Worm (Caenorhabditis elegans) whole organism, L2 larva: ENCODE results near the gene F25E5.9.

Source experiments
- C34F6.9 ChIP-seq: fragments of 150-350 bp; optimal IDR thresholded peaks from 2 replicates; lab custom pipeline; 2014; ENCODE audit warnings: missing biosample characterization, missing genetic modification characterization
- F13H6.1 ChIP-seq: sonication (generic microtip); optimal IDR thresholded peaks from 2 replicates; lab custom pipeline; 2016; ENCODE audit warnings: missing genetic modification characterization, missing compliant biosample characterization
- R02D3.7 ChIP-seq: fragments of 150-350 bp; optimal IDR thresholded peaks from 2 replicates; lab custom pipeline; 2014; ENCODE audit warnings: missing biosample characterization, missing genetic modification characterization
- Y55F3AM.14 ChIP-seq: fragments of 200-800 bp; sonication (Bioruptor generic); optimal IDR thresholded peaks from 2 replicates; lab custom pipeline; 2018; ENCODE audit warnings: mild to moderate bottlenecking, missing genetic modification characterization, missing compliant biosample characterization
- ZK546.5 ChIP-seq: sonication (generic microtip); optimal IDR thresholded peaks from 2 replicates; lab custom pipeline; 2017; ENCODE audit warnings: missing biosample characterization, missing genetic modification characterization
- ama-1 ChIP-seq: fragments of 150-350 bp; optimal IDR thresholded peaks from 2 replicates; lab custom pipeline; 2018; ENCODE audit warnings: inconsistent platforms
- blmp-1 ChIP-seq: sonication (generic microtip); optimal IDR thresholded peaks from 2 replicates; lab custom pipeline; 2017; ENCODE audit warnings: missing genetic modification characterization, mild to moderate bottlenecking, missing compliant biosample characterization, antibody characterized with exemption, moderate library complexity; ENCODE audit not compliant: insufficient read depth
- ceh-82 ChIP-seq: fragments of 150-350 bp; optimal IDR thresholded peaks from 2 replicates; lab custom pipeline; 2014; ENCODE audit warnings: missing biosample characterization, missing genetic modification characterization
- crh-2 ChIP-seq: sonication (generic microtip); optimal IDR thresholded peaks from 2 replicates; lab custom pipeline; 2017; ENCODE audit warnings: missing biosample characterization, missing genetic modification characterization
- dmd-4 ChIP-seq: sonication (generic microtip); optimal IDR thresholded peaks from 2 replicates; lab custom pipeline; 2017; ENCODE audit warnings: missing biosample characterization, missing genetic modification characterization
- egl-27 ChIP-seq: sonication (generic microtip); optimal IDR thresholded peaks from 3 replicates; lab custom pipeline; 2017; ENCODE audit warnings: missing biosample characterization, missing genetic modification reagents, missing genetic modification characterization
- elt-1 ChIP-seq: fragments of 150-350 bp; optimal IDR thresholded peaks from 2 replicates; lab custom pipeline; 2014; ENCODE audit warnings: missing biosample characterization, missing genetic modification characterization
- elt-3 ChIP-seq: sonication (generic microtip); optimal IDR thresholded peaks from 2 replicates; lab custom pipeline; 2017; ENCODE audit warnings: missing biosample characterization, missing genetic modification characterization
- gmeb-1 ChIP-seq: fragments of 150-350 bp; optimal IDR thresholded peaks from 2 replicates; lab custom pipeline; 2014; ENCODE audit warnings: missing biosample characterization, missing genetic modification characterization
- lin-13 ChIP-seq: fragments of 150-350 bp; optimal IDR thresholded peaks from 2 replicates; lab custom pipeline; 2014; ENCODE audit warnings: missing biosample characterization, missing genetic modification reagents, missing genetic modification characterization
- lin-39 ChIP-seq: fragments of 150-350 bp; optimal IDR thresholded peaks from 2 replicates; lab custom pipeline; 2014; ENCODE audit warnings: missing biosample characterization, missing genetic modification reagents, missing genetic modification characterization
- lsy-2 ChIP-seq, 2 experiments: fragments of 150-350 bp in 1 of 2; sonication (generic microtip) in 1 of 2; optimal IDR thresholded peaks; 2 replicates each; lab custom pipeline; 2014 to 2017; ENCODE audit warnings: missing biosample characterization in 2 of 2, missing genetic modification characterization in 2 of 2
- mbf-1 ChIP-seq: sonication (generic microtip); optimal IDR thresholded peaks from 2 replicates; lab custom pipeline; 2017; ENCODE audit warnings: missing biosample characterization, missing genetic modification characterization
- mdl-1 ChIP-seq, 2 experiments: fragments of 150-350 bp in 1 of 2; sonication (generic microtip) in 1 of 2; optimal IDR thresholded peaks; 2 replicates each; lab custom pipeline; 2017; ENCODE audit warnings: missing biosample characterization in 2 of 2, missing genetic modification characterization in 2 of 2
- nhr-10 ChIP-seq: sonication (generic microtip); optimal IDR thresholded peaks from 2 replicates; lab custom pipeline; 2017; ENCODE audit warnings: missing biosample characterization, missing genetic modification characterization
- nhr-12 ChIP-seq: fragments of 150-350 bp; optimal IDR thresholded peaks from 2 replicates; lab custom pipeline; 2014; ENCODE audit warnings: missing biosample characterization, missing genetic modification characterization
- nhr-129 ChIP-seq: fragments of 150-350 bp; optimal IDR thresholded peaks from 2 replicates; lab custom pipeline; 2014; ENCODE audit warnings: missing biosample characterization, missing genetic modification characterization
- nhr-21 ChIP-seq: fragments of 150-350 bp; optimal IDR thresholded peaks from 2 replicates; lab custom pipeline; 2014; ENCODE audit warnings: missing biosample characterization, missing genetic modification characterization
- nhr-25 ChIP-seq: fragments of 150-350 bp; sonication (generic microtip); optimal IDR thresholded peaks from 3 replicates; lab custom pipeline; 2014; ENCODE audit warnings: missing biosample characterization, missing genetic modification characterization
- nhr-6 ChIP-seq: fragments of 150-350 bp; optimal IDR thresholded peaks from 2 replicates; lab custom pipeline; 2014; ENCODE audit warnings: missing biosample characterization, missing genetic modification characterization
- nhr-77 ChIP-seq: fragments of 150-350 bp; optimal IDR thresholded peaks from 2 replicates; lab custom pipeline; 2014; ENCODE audit warnings: missing biosample characterization, missing genetic modification characterization
- sem-4 ChIP-seq: fragments of 150-350 bp; optimal IDR thresholded peaks from 2 replicates; lab custom pipeline; 2014; ENCODE audit warnings: missing biosample characterization, missing genetic modification reagents, missing genetic modification characterization
- skn-1 ChIP-seq: sonication (generic microtip); optimal IDR thresholded peaks from 2 replicates; lab custom pipeline; 2017; ENCODE audit warnings: missing biosample characterization, missing genetic modification characterization
- sma-3 ChIP-seq: sonication (generic microtip); optimal IDR thresholded peaks from 2 replicates; lab custom pipeline; 2016; ENCODE audit warnings: missing genetic modification reagents, missing genetic modification characterization, missing compliant biosample characterization
- sma-9 ChIP-seq, 2 experiments: fragments of 150-350 bp in 1 of 2; sonication (generic microtip) in 1 of 2; optimal IDR thresholded peaks; 2 replicates each; lab custom pipeline; 2014 to 2016; ENCODE audit warnings: missing genetic modification characterization in 2 of 2, mild to moderate bottlenecking in 1 of 2, missing biosample characterization in 1 of 2, missing compliant biosample characterization in 1 of 2, missing genetic modification reagents in 1 of 2, moderate library complexity in 1 of 2
- unc-39 ChIP-seq: fragments of 150-350 bp; optimal IDR thresholded peaks from 2 replicates; lab custom pipeline; 2014; ENCODE audit warnings: missing biosample characterization, missing genetic modification characterization
- unc-55 ChIP-seq: fragments of 150-350 bp; sonication (generic microtip); optimal IDR thresholded peaks from 3 replicates; lab custom pipeline; 2014; ENCODE audit warnings: missing biosample characterization, missing genetic modification reagents, missing genetic modification characterization
- unc-62 ChIP-seq: fragments of 150-350 bp; optimal IDR thresholded peaks from 2 replicates; lab custom pipeline; 2014; ENCODE audit warnings: missing biosample characterization, missing genetic modification reagents, missing genetic modification characterization
- zag-1 ChIP-seq: fragments of 150-350 bp; optimal IDR thresholded peaks from 2 replicates; lab custom pipeline; 2014; ENCODE audit warnings: missing biosample characterization, missing genetic modification characterization
- ztf-11 ChIP-seq: sonication (generic microtip); optimal IDR thresholded peaks from 2 replicates; lab custom pipeline; 2017; ENCODE audit warnings: missing biosample characterization, missing genetic modification characterization

Gene F25E5.9

ce11 chrV:7415780-7416428 lies 21.8 kb downstream of the F25E5.9 start, which contains the start of gene F18E3.13 (continued):
- no peak for TF ChIP-seq R02D3.7 (tag; lab: Kevin White, UChicago)
- no peak for TF ChIP-seq nhr-10
- TF ChIP-seq lin-13 = no peak
- peak; percentile 7 to 63 for TF ChIP-seq mdl-1 (tag; optimal IDR thresholded peaks at IDR 0.05; lab: Kevin White, UChicago)
- peak; percentile 35 for TF ChIP-seq F13H6.1
- TF ChIP-seq unc-39 (tag; lab: Kevin White, UChicago) = no peak
- TF ChIP-seq elt-3 = no peak
- TF ChIP-seq elt-1 = no peak
- no peak for TF ChIP-seq unc-55 (GFP tag; lab: Kevin White, UChicago)
- TF ChIP-seq nhr-6 (tag; lab: Kevin White, UChicago) = peak; percentile 63
- TF ChIP-seq, all 48 proteins: peak for 15

ce11 chrV:7414909-7415308 lies 22.8 kb downstream of the F25E5.9 start, which contains the start of gene F18E3.12:
F18E3.12 (plus strand) TSS chrV:7414985.
- TF ChIP-seq Y55F3AM.14 (GFP tag; lab: Kevin White, UChicago) = no peak
- no peak for TF ChIP-seq sem-4 (tag; lab: Kevin White, UChicago)
- TF ChIP-seq nhr-77 (tag; lab: Kevin White, UChicago) = no peak
- no peak for TF ChIP-seq gmeb-1
- peak; percentile 77 for TF ChIP-seq ama-1 (lab: Kevin White, UChicago)

- TF ChIP-seq elt-1 (no peak), unc-39 (tag; lab: Kevin White, UChicago) (no peak), ama-1 (lab: Kevin White, UChicago) (peak; percentile 89), lin-13 (no peak), sma-3 (GFP tag; lab: Kevin White, UChicago) (peak; percentile 49), nhr-129 (tag; lab: Kevin White, UChicago) (peak; percentile 84), egl-27 (no peak), nhr-25 (tag; lab: Kevin White, UChicago) (peak; percentile 85), C34F6.9 (tag; lab: Kevin White, UChicago) (no peak), nhr-21 (tag; lab: Kevin White, UChicago) (peak; percentile 80), unc-62 (GFP tag; lab: Kevin White, UChicago) (no peak), crh-2 (tag; lab: Kevin White, UChicago) (peak; percentile 9), dmd-4 (tag; lab: Kevin White, UChicago) (no peak), ceh-82 (tag; lab: Kevin White, UChicago) (no peak), lsy-2 (tag; optimal IDR thresholded peaks at IDR 0.05; lab: Kevin White, UChicago) (no peak), skn-1 (no peak), sma-9 (GFP tag; optimal IDR thresholded peaks at IDR 0.05; lab: Kevin White, UChicago) (peak; percentile 84), sma-9 (tag; optimal IDR thresholded peaks at IDR 0.05; lab: Kevin White, UChicago) (no peak), blmp-1 (peak; percentile 78), nhr-10 (no peak), R02D3.7 (tag; lab: Kevin White, UChicago) (no peak), nhr-6 (tag; lab: Kevin White, UChicago) (peak; percentile 6)
These were observed 24.5 kb downstream of the F25E5.9 start, which contains the start of gene F18E3.11 for ce11 chrV:7413107-7413774. F18E3.11 (plus strand) TSS chrV:7413482.

- no peak for TF ChIP-seq F13H6.1
- no peak for TF ChIP-seq zag-1 (tag; lab: Kevin White, UChicago)
- no peak for TF ChIP-seq lin-39 (tag; lab: Kevin White, UChicago)
- TF ChIP-seq ZK546.5 (tag; lab: Kevin White, UChicago) = no peak
- no peak for TF ChIP-seq unc-62 (GFP tag; lab: Kevin White, UChicago)
- no peak for TF ChIP-seq nhr-10
- no peak for TF ChIP-seq R02D3.7 (tag; lab: Kevin White, UChicago)
- no peak for TF ChIP-seq ztf-11 (tag; lab: Kevin White, UChicago)
- no peak for TF ChIP-seq crh-2 (tag; lab: Kevin White, UChicago)
- TF ChIP-seq mbf-1 (tag; lab: Kevin White, UChicago) = no peak
- no peak for TF ChIP-seq nhr-12 (tag; lab: Kevin White, UChicago)
These were observed 26.0 kb downstream of the F25E5.9 start, which contains the start of gene str-41 for ce11 chrV:7411695-7412094. str-41 (plus strand) TSS chrV:7411995.
